Worm (Caenorhabditis elegans) whole organism, L4/young adult: ENCODE measurements around the gene Y119D3B.21.

Experiments
- dao-5 ChIP-seq: sonication (generic microtip); optimal IDR thresholded peaks from 2 replicates; lab custom pipeline; 2016; ENCODE audit warnings: missing genotype, missing genetic modification characterization, moderate library complexity, missing compliant biosample characterization
- him-1 ChIP-seq: sonication (generic microtip); optimal IDR thresholded peaks from 2 replicates; lab custom pipeline; 2016; ENCODE audit warnings: missing genotype, missing genetic modification reagents, missing genetic modification characterization, missing compliant biosample characterization

DNA sequence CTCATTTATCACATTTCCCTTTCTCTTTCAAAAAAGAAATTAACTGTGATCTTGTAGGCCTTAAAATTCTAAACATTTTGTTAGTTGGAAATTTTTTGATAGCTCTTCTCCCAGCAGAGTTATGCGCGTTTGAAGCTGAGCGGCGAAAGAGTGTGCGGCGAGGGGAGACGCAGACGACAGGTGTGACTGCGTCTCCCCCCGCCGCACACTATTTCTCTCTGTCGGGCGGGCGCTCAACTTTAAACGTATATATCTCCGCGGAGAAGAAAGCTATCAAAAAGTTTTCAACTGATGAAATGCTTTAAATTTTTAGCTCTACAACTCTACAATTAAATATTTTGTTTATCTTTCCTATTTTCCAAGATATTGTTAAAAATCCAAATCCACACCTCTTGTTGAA, 4.2 kb downstream of the Y119D3B.21 start:
- no peak for TF ChIP-seq him-1 (tag; lab: Kevin White, UChicago)
- TF ChIP-seq dao-5 (tag; lab: Kevin White, UChicago) = no peak
